Worm (Caenorhabditis elegans) whole organism, L4 larva: Measurements from ENCODE around the gene tgt-1.
A peak's percentile ranks its signal among the peaks of the same experiment; 100 is the strongest.

Source experiments
- D1046.2 ChIP-seq: fragments of 200-800 bp; sonication (Bioruptor generic); IDR thresholded peaks from 2 replicates; pipeline ENCODE4 v1.3.6; 2022; ENCODE audit warnings: missing genetic modification characterization, missing compliant biosample characterization
- F49E8.2 ChIP-seq: sonication (generic microtip); optimal IDR thresholded peaks from 2 replicates; lab custom pipeline; 2016; ENCODE audit warnings: missing compliant biosample characterization, mild to moderate bottlenecking, missing genetic modification characterization, borderline replicate concordance
- R02D3.7 ChIP-seq: fragments of 150-350 bp; sonication (generic microtip); optimal IDR thresholded peaks from 3 replicates; lab custom pipeline; 2014; ENCODE audit warnings: missing biosample characterization, missing genetic modification characterization
- T20F7.1 ChIP-seq: fragments of 200-800 bp; sonication (Bioruptor generic); optimal IDR thresholded peaks from 2 replicates; lab custom pipeline; 2018; ENCODE audit warnings: mild to moderate bottlenecking, missing genetic modification characterization, missing compliant biosample characterization
- T26A8.4 ChIP-seq: fragments of 200-800 bp; sonication (Bioruptor generic); IDR thresholded peaks from 2 replicates; pipeline ENCODE4 v1.3.6; 2022; ENCODE audit warnings: missing genetic modification characterization, missing compliant biosample characterization
- Y75B8A.6 ChIP-seq: fragments of 200-800 bp; sonication (Bioruptor generic); IDR thresholded peaks from 2 replicates; pipeline ENCODE4 v1.3.6; 2022; ENCODE audit warnings: missing genetic modification reagents, missing genetic modification characterization, missing compliant biosample characterization
- ZK337.2 ChIP-seq: fragments of 200-800 bp; sonication (Bioruptor generic); IDR thresholded peaks from 2 replicates; pipeline ENCODE4 v1.3.6; 2022; ENCODE audit warnings: missing genetic modification reagents, missing genetic modification characterization, missing compliant biosample characterization
- ZK546.5 ChIP-seq, 2 experiments: sonication (generic microtip); optimal IDR thresholded peaks; 2 replicates each; lab custom pipeline; 2017; ENCODE audit warnings: missing biosample characterization in 2 of 2, missing genetic modification characterization in 2 of 2
- aha-1 ChIP-seq: fragments of 150-350 bp; peaks from one replicate; lab custom pipeline; 2014; ENCODE audit warnings: missing biosample characterization, missing genetic modification characterization
- ama-1 ChIP-seq: fragments of 150-350 bp; optimal IDR thresholded peaks from 2 replicates; lab custom pipeline; 2014; ENCODE audit warnings: inconsistent platforms, mixed read lengths
- attf-4 ChIP-seq: sonication (generic microtip); optimal IDR thresholded peaks from 3 replicates; lab custom pipeline; 2017; ENCODE audit warnings: missing biosample characterization, missing genetic modification characterization
- ceh-20 ChIP-seq: fragments of 200-800 bp; sonication (Bioruptor generic); IDR thresholded peaks from 2 replicates; pipeline ENCODE4 v1.3.6; 2022; ENCODE audit warnings: missing genetic modification reagents, missing genetic modification characterization, missing compliant biosample characterization
- ceh-32 ChIP-seq: sonication (generic microtip); optimal IDR thresholded peaks from 2 replicates; lab custom pipeline; 2016; ENCODE audit warnings: mild to moderate bottlenecking, missing genetic modification characterization, missing compliant biosample characterization; ENCODE audit not compliant: poor library complexity
- ces-1 ChIP-seq: fragments of 150-350 bp; sonication (generic microtip); optimal IDR thresholded peaks from 4 replicates; lab custom pipeline; 2014; ENCODE audit warnings: missing biosample characterization, missing genetic modification reagents, missing genetic modification characterization
- ctbp-1 ChIP-seq: fragments of 200-800 bp; sonication (Bioruptor generic); IDR thresholded peaks from 2 replicates; pipeline ENCODE4 v1.3.6; 2022; ENCODE audit warnings: missing genetic modification reagents, missing genetic modification characterization, missing compliant biosample characterization
- daf-16 ChIP-seq, 3 experiments: sonication (generic microtip); optimal IDR thresholded peaks; 2 replicates each; lab custom pipeline; 2016 to 2017; ENCODE audit warnings: missing genetic modification characterization in 3 of 3, missing genetic modification reagents in 3 of 3, mild to moderate bottlenecking in 2 of 3, missing compliant biosample characterization in 2 of 3, missing biosample characterization in 1 of 3, moderate library complexity in 1 of 3
- daf-19 ChIP-seq: fragments of 200-800 bp; sonication (Bioruptor generic); conservative IDR thresholded peaks from 2 replicates; pipeline ENCODE4 v1.3.6; 2022; ENCODE audit warnings: missing genetic modification characterization, missing compliant biosample characterization
- daf-8 ChIP-seq: fragments of 200-800 bp; sonication (Bioruptor generic); IDR thresholded peaks from 2 replicates; pipeline ENCODE4 v1.3.6; 2022; ENCODE audit warnings: missing genetic modification characterization, missing compliant biosample characterization
- dmd-6 ChIP-seq: fragments of 200-800 bp; sonication (Bioruptor generic); IDR thresholded peaks from 2 replicates; pipeline ENCODE4 v1.3.6; 2022; ENCODE audit warnings: missing genetic modification reagents, missing genetic modification characterization, missing compliant biosample characterization
- dpl-1 ChIP-seq: fragments of 150-350 bp; optimal IDR thresholded peaks from 2 replicates; lab custom pipeline; 2014; ENCODE audit warnings: missing biosample characterization, missing genetic modification reagents, missing genetic modification characterization
- duxl-1 ChIP-seq: sonication (generic microtip); optimal IDR thresholded peaks from 2 replicates; lab custom pipeline; 2016; ENCODE audit warnings: mild to moderate bottlenecking, missing genetic modification characterization, moderate library complexity, missing compliant biosample characterization; ENCODE audit not compliant: poor library complexity
- dve-1 ChIP-seq: sonication (generic microtip); optimal IDR thresholded peaks from 2 replicates; lab custom pipeline; 2017; ENCODE audit warnings: antibody characterized with exemption, mild to moderate bottlenecking, missing genetic modification characterization, missing compliant biosample characterization; ENCODE audit not compliant: insufficient read depth
- egl-43 ChIP-seq: fragments of 200-800 bp; sonication (Bioruptor generic); IDR thresholded peaks from 2 replicates; pipeline ENCODE4 v1.3.6; 2022; ENCODE audit warnings: missing genetic modification reagents, missing genetic modification characterization, missing compliant biosample characterization
- fos-1 ChIP-seq: fragments of 150-350 bp; optimal IDR thresholded peaks from 2 replicates; lab custom pipeline; 2014; ENCODE audit warnings: missing biosample characterization, missing genetic modification characterization
- hif-1 ChIP-seq, 2 experiments: sonication (generic microtip); optimal IDR thresholded peaks; 2 replicates each; lab custom pipeline; 2016 to 2017; ENCODE audit warnings: missing compliant biosample characterization in 2 of 2, missing genetic modification characterization in 2 of 2, missing genetic modification reagents in 2 of 2, missing genotype in 2 of 2, mild to moderate bottlenecking in 1 of 2
- hlh-11 ChIP-seq: fragments of 200-800 bp; sonication (Bioruptor generic); optimal IDR thresholded peaks from 2 replicates; lab custom pipeline; 2018; ENCODE audit warnings: mild to moderate bottlenecking, missing genetic modification characterization, missing compliant biosample characterization
- hlh-30 ChIP-seq: sonication (generic microtip); optimal IDR thresholded peaks from 2 replicates; lab custom pipeline; 2017; ENCODE audit warnings: antibody characterized with exemption, mild to moderate bottlenecking, missing genetic modification characterization, missing compliant biosample characterization; ENCODE audit not compliant: insufficient read depth
- hmg-1.1 ChIP-seq: fragments of 200-800 bp; sonication (Bioruptor generic); IDR thresholded peaks from 2 replicates; pipeline ENCODE4 v1.3.6; 2022; ENCODE audit warnings: missing genetic modification reagents, missing genetic modification characterization, missing compliant biosample characterization
- lsy-2 ChIP-seq, 2 experiments: fragments of 150-350 bp in 1 of 2; sonication (generic microtip) in 1 of 2; optimal IDR thresholded peaks; 2 replicates each; lab custom pipeline; 2014 to 2017; ENCODE audit warnings: missing biosample characterization in 2 of 2, missing genetic modification characterization in 2 of 2
- madf-9 ChIP-seq: fragments of 200-800 bp; sonication (Bioruptor generic); conservative IDR thresholded peaks from 2 replicates; pipeline ENCODE4 v1.3.6; 2022; ENCODE audit warnings: missing genetic modification reagents, missing genetic modification characterization, missing compliant biosample characterization
- mdl-1 ChIP-seq, 2 experiments: fragments of 150-350 bp in 1 of 2; sonication (generic microtip) in 1 of 2; optimal IDR thresholded peaks; 2 replicates each; lab custom pipeline; 2014 to 2017; ENCODE audit warnings: missing biosample characterization in 2 of 2, missing genetic modification characterization in 2 of 2
- mxl-2 ChIP-seq: fragments of 200-800 bp; sonication (Bioruptor generic); conservative IDR thresholded peaks from 2 replicates; pipeline ENCODE4 v1.3.6; 2022; ENCODE audit warnings: missing genetic modification reagents, missing genetic modification characterization, missing compliant biosample characterization
- nhr-10 ChIP-seq: fragments of 150-350 bp; optimal IDR thresholded peaks from 2 replicates; lab custom pipeline; 2014; ENCODE audit warnings: missing biosample characterization, missing genetic modification characterization
- nhr-102 ChIP-seq: sonication (generic microtip); optimal IDR thresholded peaks from 2 replicates; lab custom pipeline; 2016; ENCODE audit warnings: mild to moderate bottlenecking, missing genetic modification characterization, moderate library complexity, missing compliant biosample characterization
- nhr-111 ChIP-seq: fragments of 200-800 bp; sonication (Bioruptor generic); optimal IDR thresholded peaks from 2 replicates; lab custom pipeline; 2018; ENCODE audit warnings: mild to moderate bottlenecking, missing genetic modification characterization, missing compliant biosample characterization
- nhr-77 ChIP-seq: fragments of 150-350 bp; optimal IDR thresholded peaks from 2 replicates; lab custom pipeline; 2014; ENCODE audit warnings: missing biosample characterization, missing genetic modification characterization
- pha-4 ChIP-seq, 2 experiments: fragments of 150-350 bp in 1 of 2; fragments of 200-800 bp in 1 of 2; sonication (Bioruptor generic) in 1 of 2; IDR thresholded peaks in 1 of 2; optimal IDR thresholded peaks in 1 of 2; 2 replicates each; pipeline versions ENCODE4 v1.3.6 to Lab custom; 2014 to 2022; ENCODE audit warnings: missing genetic modification characterization in 2 of 2, missing genetic modification reagents in 2 of 2, missing biosample characterization in 1 of 2, missing compliant biosample characterization in 1 of 2
- php-3 ChIP-seq: fragments of 200-800 bp; sonication (Bioruptor generic); IDR thresholded peaks from 2 replicates; pipeline ENCODE4 v1.3.6; 2022; ENCODE audit warnings: missing genetic modification reagents, missing genetic modification characterization, missing compliant biosample characterization
- pqm-1 ChIP-seq: sonication (generic microtip); optimal IDR thresholded peaks from 2 replicates; lab custom pipeline; 2017; ENCODE audit warnings: missing biosample characterization, missing genetic modification characterization
- saeg-2 ChIP-seq: fragments of 200-800 bp; sonication (Bioruptor generic); IDR thresholded peaks from 2 replicates; pipeline ENCODE4 v1.3.6; 2022; ENCODE audit warnings: missing genetic modification reagents, missing genetic modification characterization, missing compliant biosample characterization
- set-16 ChIP-seq: fragments of 200-800 bp; sonication (Bioruptor generic); IDR thresholded peaks from 2 replicates; pipeline ENCODE4 v1.3.6; 2022; ENCODE audit warnings: missing genetic modification reagents, missing genetic modification characterization, missing compliant biosample characterization
- skn-1 ChIP-seq: fragments of 150-350 bp; optimal IDR thresholded peaks from 2 replicates; lab custom pipeline; 2014; ENCODE audit warnings: missing biosample characterization, missing genetic modification characterization
- snpc-1.2 ChIP-seq: fragments of 200-800 bp; sonication (Bioruptor generic); IDR thresholded peaks from 2 replicates; pipeline ENCODE4 v1.3.6; 2022; ENCODE audit warnings: missing genetic modification reagents, missing genetic modification characterization, missing compliant biosample characterization
- spr-1 ChIP-seq: sonication (generic microtip); optimal IDR thresholded peaks from 2 replicates; lab custom pipeline; 2016; ENCODE audit warnings: mild to moderate bottlenecking, missing genetic modification characterization, missing compliant biosample characterization
- zag-1 ChIP-seq: fragments of 150-350 bp; optimal IDR thresholded peaks from 2 replicates; lab custom pipeline; 2014; ENCODE audit warnings: missing biosample characterization, missing genetic modification characterization
- zip-11 ChIP-seq: fragments of 200-800 bp; sonication (Bioruptor generic); IDR thresholded peaks from 2 replicates; pipeline ENCODE4 v1.3.6; 2022; ENCODE audit warnings: missing genetic modification characterization, missing compliant biosample characterization
- zip-2 ChIP-seq: fragments of 150-350 bp; optimal IDR thresholded peaks from 2 replicates; lab custom pipeline; 2014; ENCODE audit warnings: missing biosample characterization, missing genetic modification characterization

tgt-1 gene

ce11 chrIV:11955592-11955991 is 4.0 kb downstream of the tgt-1 start (continued):
- TF ChIP-seq mdl-1 (tag; optimal IDR thresholded peaks at IDR 0.05; lab: Kevin White, UChicago), result peak; percentile 34 to 76
- no peak for TF ChIP-seq ceh-32 (tag; lab: Kevin White, UChicago)
- no peak for TF ChIP-seq set-16
- no peak for TF ChIP-seq madf-9 (GFP tag; lab: Robert Waterston, UW)
- TF ChIP-seq zip-2 (tag; lab: Kevin White, UChicago), result no peak
- TF ChIP-seq spr-1 (tag; lab: Kevin White, UChicago), result no peak
- TF ChIP-seq fos-1 (tag; lab: Kevin White, UChicago), result peak; percentile 71
- TF ChIP-seq F49E8.2 (tag; lab: Kevin White, UChicago), result no peak
- no peak for TF ChIP-seq zip-11 (GFP tag; lab: Robert Waterston, UW)
- TF ChIP-seq lsy-2 (tag; optimal IDR thresholded peaks at IDR 0.05; lab: Kevin White, UChicago), result peak; percentile 28 to 60
- no peak for TF ChIP-seq attf-4 (tag; lab: Kevin White, UChicago)
- TF ChIP-seq duxl-1, result no peak
- TF ChIP-seq pha-4 (GFP tag; IDR thresholded peaks at IDR 0.05; lab: Robert Waterston, UW), result peak; percentile 42; the same call in 1 of the 2 replicates
- no peak for TF ChIP-seq pha-4 (tag; optimal IDR thresholded peaks at IDR 0.05; lab: Kevin White, UChicago)
- peak; percentile 29 for TF ChIP-seq T26A8.4 (GFP tag; lab: Robert Waterston, UW)
- no peak for TF ChIP-seq egl-43
- TF ChIP-seq nhr-10 (tag; lab: Kevin White, UChicago), result peak; percentile 86
- no peak for TF ChIP-seq ZK546.5 (tag; optimal IDR thresholded peaks at IDR 0.05; lab: Kevin White, UChicago)
- peak; percentile 60 for TF ChIP-seq nhr-77
- TF ChIP-seq hlh-11, result peak; percentile 82
- TF ChIP-seq nhr-111 (GFP tag; lab: Kevin White, UChicago), result no peak
- TF ChIP-seq daf-19 (GFP tag; lab: Robert Waterston, UW), result no peak
- TF ChIP-seq nhr-102 (tag; lab: Kevin White, UChicago), result peak; percentile 33
- no peak for TF ChIP-seq mxl-2 (GFP tag; lab: Robert Waterston, UW)
- 0 out of 2 replicates have a peak, but pooled peaks have one; percentile 34 for TF ChIP-seq php-3 (GFP tag; lab: Robert Waterston, UW)
- peak; percentile 15; the same call in 1 of the 2 replicates for TF ChIP-seq hmg-1.1
- TF ChIP-seq pqm-1 (tag; lab: Kevin White, UChicago), result peak; percentile 90
- no peak for TF ChIP-seq D1046.2 (GFP tag; lab: Robert Waterston, UW)
- no peak for TF ChIP-seq ZK337.2
- TF ChIP-seq dpl-1 (GFP tag; lab: Kevin White, UChicago), result no peak

ce11 chrIV:11952612-11953299 is 6.8 kb downstream of the tgt-1 start, which contains the start of gene gdh-1:
Gene gdh-1, plus strand, starts transcription at chrIV:11953249.
- TF ChIP-seq dve-1, result peak; percentile 57
- TF ChIP-seq nhr-77, result no peak
- TF ChIP-seq snpc-1.2 (GFP tag; lab: Robert Waterston, UW), result 0 out of 2 replicates have a peak, but pooled peaks have one; percentile 15
- 0 out of 2 replicates have a peak, but pooled peaks have one; percentile 23 for TF ChIP-seq ceh-20 (GFP tag; lab: Robert Waterston, UW)
- no peak for TF ChIP-seq saeg-2 (GFP tag; lab: Robert Waterston, UW)
- no peak for TF ChIP-seq T20F7.1 (GFP tag; lab: Kevin White, UChicago)
- TF ChIP-seq R02D3.7 (tag; lab: Kevin White, UChicago), result no peak
- peak; percentile 56 for TF ChIP-seq dmd-6 (GFP tag; lab: Robert Waterston, UW)
- no peak for TF ChIP-seq ctbp-1 (GFP tag; lab: Robert Waterston, UW)
- TF ChIP-seq hlh-11, result peak; percentile 66
- no peak for TF ChIP-seq nhr-10 (tag; lab: Kevin White, UChicago)
- no peak for TF ChIP-seq fos-1 (tag; lab: Kevin White, UChicago)
- peak in 1 of 2 experiments; percentile 58 for TF ChIP-seq mdl-1 (tag; optimal IDR thresholded peaks at IDR 0.05; lab: Kevin White, UChicago)
- TF ChIP-seq hmg-1.1, result peak; percentile 50
- TF ChIP-seq lsy-2 (tag; optimal IDR thresholded peaks at IDR 0.05; lab: Kevin White, UChicago), result peak in 1 of 2 experiments; percentile 56
- TF ChIP-seq hif-1 (tag; optimal IDR thresholded peaks at IDR 0.05; lab: Kevin White, UChicago), result peak in 1 of 2 experiments; percentile 44
- TF ChIP-seq aha-1 (tag; lab: Kevin White, UChicago), result peak; percentile 93
- peak; percentile 84 for TF ChIP-seq ama-1 (lab: Kevin White, UChicago)
- no peak for TF ChIP-seq daf-8 (GFP tag; lab: Robert Waterston, UW)
- no peak for TF ChIP-seq daf-16 (GFP tag; optimal IDR thresholded peaks at IDR 0.05; lab: Kevin White, UChicago)
- TF ChIP-seq daf-16 (tag; optimal IDR thresholded peaks at IDR 0.05; lab: Kevin White, UChicago), result peak; percentile 60
- no peak for TF ChIP-seq skn-1 (tag; lab: Kevin White, UChicago)
- TF ChIP-seq Y75B8A.6, result no peak
- no peak for TF ChIP-seq zag-1 (tag; lab: Kevin White, UChicago)
- TF ChIP-seq hlh-30, result peak; percentile 24
- TF ChIP-seq ces-1 (GFP tag; lab: Kevin White, UChicago), result no peak
